Worm (Caenorhabditis elegans): ENCODE results near the gene srw-12.
"Not testable (repeated sequence)": the region's sequence is repeated elsewhere in the genome, so short reads cannot be mapped to it uniquely, and the experiment has no call there.

The srw-12 gene

DNA sequence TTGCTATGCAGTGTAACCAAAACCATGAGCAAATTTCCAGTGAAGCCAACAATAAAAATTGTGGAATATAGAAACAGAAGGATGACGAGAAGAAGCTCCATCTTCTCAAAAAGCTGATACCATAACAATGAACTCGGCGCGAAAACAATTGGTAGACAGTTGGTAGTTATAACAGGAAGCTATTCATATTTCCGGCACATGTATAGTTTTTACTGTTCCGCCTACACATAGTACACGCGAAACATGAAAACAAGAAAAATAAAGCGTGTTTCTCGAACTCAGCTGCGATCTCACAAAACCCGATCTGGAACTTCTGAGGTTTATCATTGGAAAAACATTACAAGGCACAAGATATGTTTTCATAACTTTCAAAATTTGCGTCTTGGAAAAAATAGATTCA lies 20.6 kb upstream of the srw-12 start, which contains the start of gene srsx-37:
TSS of gene srsx-37 (minus strand) at position 101 of the 400 bp plus-strand sequence.
- TF ChIP-seq attf-5 (GFP tag; optimal IDR thresholded peaks at IDR 0.05) (no peak), lsy-27 (tag; optimal IDR thresholded peaks at IDR 0.05; ENCODE audit: borderline replicate concordance, insufficient read depth) (no peak), hmg-20 (GFP tag; IDR thresholded peaks at IDR 0.05) (no peak), D2030.7 (GFP tag; IDR thresholded peaks at IDR 0.05) (no peak), pha-4 (tag; optimal IDR thresholded peaks at IDR 0.05) (no peak)

ce11 chrV:15256669-15257068 lies 18.2 kb upstream of the srw-12 start, which contains the start of gene srsx-39:
Gene srsx-39, minus strand, starts transcription at chrV:15256769.
- TF ChIP-seq F39B2.1 (GFP tag; IDR thresholded peaks at IDR 0.05); zfh-2 (GFP tag; conservative IDR thresholded peaks at IDR 0.05); egl-18 (GFP tag; IDR thresholded peaks at IDR 0.05): not testable (repeated sequence)

DNA sequence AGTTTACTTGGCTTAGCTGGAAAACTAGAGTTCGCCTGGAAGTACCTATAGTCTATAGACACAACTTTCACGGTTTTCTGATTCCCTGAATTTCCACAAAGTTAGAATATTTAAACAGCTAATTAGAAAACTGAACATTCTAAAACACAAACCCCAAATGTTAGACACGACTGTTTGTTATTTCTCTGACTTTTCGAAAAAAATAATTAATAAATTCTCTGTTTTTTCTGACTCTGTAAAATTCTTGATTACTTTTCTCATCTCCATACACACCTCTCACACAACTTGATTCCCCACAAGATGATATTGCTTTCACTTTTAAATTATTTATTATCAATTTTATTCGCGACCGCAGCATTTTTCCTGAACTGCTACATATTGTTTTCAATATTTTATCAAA lies 15.1 kb upstream of the srw-12 start, which contains the start of gene srbc-75:
TSS of gene srbc-75 (plus strand) at position 301 of the 400 bp plus-strand sequence.
- TF ChIP-seq bed-2 (GFP tag; IDR thresholded peaks at IDR 0.05) (no peak), lin-35 (GFP tag; optimal IDR thresholded peaks at IDR 0.05) (no peak), ztf-6 (GFP tag; IDR thresholded peaks at IDR 0.05) (no peak), ZK185.1 (tag; optimal IDR thresholded peaks at IDR 0.05; ENCODE audit: poor library complexity, severe bottlenecking) (no peak), T26A5.8 (tag; optimal IDR thresholded peaks at IDR 0.05) (no peak), let-526 (GFP tag; IDR thresholded peaks at IDR 0.05) (no peak), F52B5.7 (tag; optimal IDR thresholded peaks at IDR 0.05) (no peak), akir-1 (GFP tag; optimal IDR thresholded peaks at IDR 0.05) (no peak), F22D6.2 (tag; optimal IDR thresholded peaks at IDR 0.05) (no peak), K12H6.12 (tag; optimal IDR thresholded peaks at IDR 0.05) (no peak), chd-7 (tag; optimal IDR thresholded peaks at IDR 0.05) (no peak)

DNA sequence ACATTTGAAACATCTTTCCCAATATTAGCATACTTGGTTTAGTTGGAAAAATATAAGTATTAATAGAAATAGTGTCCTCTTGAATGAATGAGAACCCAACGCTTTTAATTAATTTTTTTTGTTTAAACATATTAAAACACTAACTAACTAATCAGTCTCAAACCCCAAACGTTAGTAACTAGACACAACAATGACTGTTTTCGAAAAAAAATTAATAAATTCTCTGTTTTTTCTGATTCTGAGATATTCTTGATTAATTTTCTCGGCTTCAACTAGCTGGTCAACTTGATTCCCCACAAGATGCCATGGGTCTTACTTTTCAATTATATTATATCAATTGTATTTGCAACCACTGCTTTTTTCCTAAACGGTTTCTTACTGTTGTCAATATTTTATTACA lies 13.6 kb upstream of the srw-12 start, which contains the start of gene srbc-76:
TSS of gene srbc-76 (plus strand) at position 301 of the 400 bp plus-strand sequence.
- TF ChIP-seq B0261.1 (tag; optimal IDR thresholded peaks at IDR 0.05) (no peak), cebp-2 (GFP tag; IDR thresholded peaks at IDR 0.05) (no peak), efl-1 (GFP tag; optimal IDR thresholded peaks at IDR 0.05) (no peak), Y56A3A.18 (GFP tag; IDR thresholded peaks at IDR 0.05) (no peak), tbp1 (GFP tag; optimal IDR thresholded peaks at IDR 0.05) (no peak)

- TF ChIP-seq K11D2.4, Y53F4B.3, ztf-25 (GFP tag; IDR thresholded peaks at IDR 0.05): not testable (repeated sequence)
Observed at ce11 chrV:15250304-15250703, 11.9 kb upstream of the srw-12 start, which contains the start of gene srd-28. Gene srd-28, plus strand, starts transcription at chrV:15250604.

ce11 chrV:15244456-15244855 lies 6.0 kb upstream of the srw-12 start, which contains the start of gene kin-30:
Gene kin-30, plus strand, starts transcription at chrV:15244756.
- no peak for TF ChIP-seq ceh-27 (GFP tag; optimal IDR thresholded peaks at IDR 0.05)
- TF ChIP-seq mxl-1 (tag; optimal IDR thresholded peaks at IDR 0.05): no peak
- TF ChIP-seq rcor-1 (GFP tag; IDR thresholded peaks at IDR 0.05): no peak
- no peak for TF ChIP-seq ZK185.1 (tag; optimal IDR thresholded peaks at IDR 0.05; ENCODE audit: poor library complexity, severe bottlenecking)
- TF ChIP-seq F55B11.4 (tag; optimal IDR thresholded peaks at IDR 0.05; ENCODE audit: borderline replicate concordance, insufficient read depth): no peak
- TF ChIP-seq ztf-28 (GFP tag; IDR thresholded peaks at IDR 0.05): no peak
- no peak for TF ChIP-seq cebp-2 (GFP tag; IDR thresholded peaks at IDR 0.05)
- TF ChIP-seq rec-8 (tag; optimal IDR thresholded peaks at IDR 0.05): no peak
- no peak for TF ChIP-seq K12H6.12 (tag; optimal IDR thresholded peaks at IDR 0.05)
- TF ChIP-seq F52B5.7 (tag; optimal IDR thresholded peaks at IDR 0.05): no peak
- no peak for TF ChIP-seq egl-44 (GFP tag; IDR thresholded peaks at IDR 0.05)
- no peak for TF ChIP-seq unc-130 (GFP tag; optimal IDR thresholded peaks at IDR 0.05)

Data from whole organism, young adult.